Fruit fly (Drosophila melanogaster) whole organism, wandering third instar larva: ENCODE measurements around the gene CSN1a.

Source experiments
- Abd-B ChIP-seq: fragments of >200 bp; optimal IDR thresholded peaks from 2 replicates; lab custom pipeline; 2017; ENCODE audit warnings: missing biosample characterization, missing genetic modification characterization
- CG9705 ChIP-seq: fragments of 200-800 bp; sonication (Bioruptor generic); optimal IDR thresholded peaks from 2 replicates; lab custom pipeline; 2018; ENCODE audit warnings: missing biosample characterization, mild to moderate bottlenecking, missing genetic modification characterization
- Hr83 ChIP-seq: fragments of 200-300 bp; sonication (Bioruptor generic); optimal IDR thresholded peaks from 2 replicates; lab custom pipeline; 2016; ENCODE audit warnings: missing biosample characterization, mild to moderate bottlenecking, missing genetic modification characterization, moderate library complexity; ENCODE audit not compliant: poor library complexity, severe bottlenecking
- h ChIP-seq: fragments of 200-800 bp; sonication (Bioruptor generic); optimal IDR thresholded peaks from 3 replicates; lab custom pipeline; 2016; ENCODE audit warnings: missing biosample characterization, mild to moderate bottlenecking, missing genetic modification characterization
- lola ChIP-seq: fragments of >200 bp; optimal IDR thresholded peaks from 2 replicates; lab custom pipeline; 2017; ENCODE audit warnings: missing biosample characterization, missing genetic modification characterization
- psq ChIP-seq: fragments of 200-800 bp; sonication (Bioruptor generic); optimal IDR thresholded peaks from 3 replicates; lab custom pipeline; 2017; ENCODE audit warnings: missing biosample characterization, mild to moderate bottlenecking, missing genetic modification characterization, moderate library complexity
- woc ChIP-seq: sonication (Bioruptor generic); optimal IDR thresholded peaks from 2 replicates; lab custom pipeline; 2016; ENCODE audit warnings: missing biosample characterization, mild to moderate bottlenecking, missing genetic modification characterization

DNA sequence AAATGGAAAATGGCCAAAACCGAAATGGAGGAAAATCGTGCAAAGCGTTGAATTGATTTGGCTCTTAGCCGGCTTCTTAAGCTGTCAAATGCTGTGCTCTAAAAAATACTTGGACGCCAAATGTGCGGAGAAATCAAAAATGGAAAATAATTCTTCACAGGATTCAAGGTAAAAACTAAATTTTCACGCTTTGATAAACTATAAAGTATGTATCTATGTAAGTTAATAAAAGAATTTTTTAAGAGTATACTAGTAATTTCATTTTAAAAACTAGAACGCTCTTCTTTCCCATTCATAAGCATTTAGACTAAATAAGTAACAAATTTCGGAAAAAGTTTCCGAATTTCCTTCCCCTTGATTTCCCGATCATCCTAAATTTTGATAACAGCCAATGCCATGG lies at the start of gene CSN1a:
- TF ChIP-seq psq (GFP tag; lab: Kevin White, UChicago) = no peak
- TF ChIP-seq h (GFP tag; lab: Kevin White, UChicago) = no peak
- no peak for TF ChIP-seq Hr83
- TF ChIP-seq woc (GFP tag; lab: Kevin White, UChicago) = no peak
- no peak for TF ChIP-seq lola (GFP tag; lab: Kevin White, UChicago)
- TF ChIP-seq Abd-B (GFP tag; lab: Kevin White, UChicago) = no peak
- no peak for TF ChIP-seq CG9705 (GFP tag; lab: Kevin White, UChicago)
